Worm (Caenorhabditis elegans): ENCODE measurements around the gene btf-1.

DNA sequence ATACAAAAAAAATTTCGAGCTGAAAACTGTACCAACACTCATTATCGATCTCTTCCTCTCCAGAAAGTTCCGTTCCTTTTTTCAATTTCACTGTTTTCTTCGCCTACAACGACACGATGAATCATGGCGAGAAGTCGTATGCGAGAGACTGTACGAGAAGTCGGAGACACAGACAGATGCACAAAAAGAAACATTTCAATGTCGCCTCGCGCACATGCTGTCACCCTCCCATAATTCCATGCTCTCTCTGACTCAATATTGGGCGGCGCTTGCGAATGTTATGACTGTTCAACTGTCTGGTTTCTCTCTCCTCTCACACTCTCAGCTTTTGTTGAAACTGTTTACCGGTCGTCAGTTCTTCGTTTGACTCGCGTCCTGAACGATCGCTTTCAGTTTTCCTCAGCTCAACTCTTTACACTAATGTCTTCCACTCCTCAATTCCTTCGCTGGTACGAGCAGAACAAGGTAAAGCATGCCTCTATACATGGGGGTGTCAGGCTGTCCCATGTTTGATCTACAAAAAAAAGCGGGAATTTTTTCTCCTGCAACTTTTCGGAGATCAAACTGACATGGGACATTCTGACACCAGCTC is 3.2 kb upstream of the btf-1 start:
- TF ChIP-seq F13H6.1 (tag; optimal IDR thresholded peaks at IDR 0.05), result no peak
- TF ChIP-seq nhr-11 (tag; optimal IDR thresholded peaks at IDR 0.05), result no peak
- TF ChIP-seq nfya-1 (tag; optimal IDR thresholded peaks at IDR 0.05), result no peak
- no peak for TF ChIP-seq unc-86 (tag; optimal IDR thresholded peaks at IDR 0.05)
- TF ChIP-seq tbx-7 (tag; optimal IDR thresholded peaks at IDR 0.05), result no peak
